Worm (Caenorhabditis elegans): ENCODE measurements around the gene his-61.

DNA sequence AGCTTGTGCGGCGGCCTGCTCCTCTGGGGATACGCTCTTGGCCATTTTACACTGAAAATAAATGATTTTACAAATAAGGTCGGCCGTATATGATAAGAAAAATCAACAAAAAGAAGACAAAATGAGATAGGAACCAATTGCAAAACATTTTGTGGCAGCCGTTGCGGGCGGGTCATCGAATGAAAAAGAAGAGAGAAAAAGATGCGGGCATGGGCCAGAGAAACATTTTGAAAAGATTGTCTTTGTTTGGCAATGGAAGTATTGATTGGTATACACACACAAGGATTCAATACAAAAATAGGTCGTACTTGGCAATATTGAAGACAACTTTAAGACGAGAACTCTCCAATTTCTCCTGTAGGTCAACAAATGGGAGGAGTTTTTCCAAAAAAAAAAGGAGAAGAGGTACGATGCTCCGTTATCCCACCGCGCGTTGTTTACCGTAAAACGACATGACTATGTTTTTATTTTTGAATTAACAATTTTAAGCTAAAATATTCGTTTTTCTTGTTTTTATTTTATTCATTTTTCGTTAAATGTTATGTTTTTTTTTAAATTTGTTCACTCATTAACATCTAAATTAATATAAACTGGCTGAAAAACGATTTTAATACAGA, 26.7 kb upstream of the his-61 start, which contains the start of the genes plc-4 and R05G6.4:
- TF ChIP-seq ceh-91 (GFP tag; IDR thresholded peaks at IDR 0.05) (no peak), madf-6 (GFP tag; IDR thresholded peaks at IDR 0.05) (no peak), athp-1 (tag; optimal IDR thresholded peaks at IDR 0.05) (no peak), ceh-58 (GFP tag; IDR thresholded peaks at IDR 0.05) (no peak)

All from whole organism, young adult.